Worm (Caenorhabditis elegans) whole organism, dauer: Measurements from ENCODE around the gene gly-20.
"Not testable (repeated sequence)": the region's sequence is repeated elsewhere in the genome, so short reads cannot be mapped to it uniquely, and the experiment has no call there.

ENCODE experiments used
- unc-62 ChIP-seq: sonication (generic microtip); optimal IDR thresholded peaks from 2 replicates; lab custom pipeline; 2017; ENCODE audit warnings: missing biosample characterization, missing genetic modification reagents, missing genetic modification characterization

Gene gly-20

ce11 chrV:11268791-11269190 lies 13.6 kb upstream of the gly-20 start, which contains the start of gene str-115:
str-115 (plus strand) TSS chrV:11269091.
- no peak for TF ChIP-seq unc-62 (GFP tag; lab: Kevin White, UChicago)

- no peak for TF ChIP-seq unc-62 (GFP tag; lab: Kevin White, UChicago)
Observed at ce11 chrV:11271051-11271450, 11.3 kb upstream of the gly-20 start, which contains the start of gene clec-222. clec-222 (plus strand) TSS chrV:11271351.

- no peak for TF ChIP-seq unc-62 (GFP tag; lab: Kevin White, UChicago)
Observed at ce11 chrV:11272848-11273247, 9.5 kb upstream of the gly-20 start, which contains the start of gene clec-223. clec-223 (plus strand) TSS chrV:11273148.

DNA sequence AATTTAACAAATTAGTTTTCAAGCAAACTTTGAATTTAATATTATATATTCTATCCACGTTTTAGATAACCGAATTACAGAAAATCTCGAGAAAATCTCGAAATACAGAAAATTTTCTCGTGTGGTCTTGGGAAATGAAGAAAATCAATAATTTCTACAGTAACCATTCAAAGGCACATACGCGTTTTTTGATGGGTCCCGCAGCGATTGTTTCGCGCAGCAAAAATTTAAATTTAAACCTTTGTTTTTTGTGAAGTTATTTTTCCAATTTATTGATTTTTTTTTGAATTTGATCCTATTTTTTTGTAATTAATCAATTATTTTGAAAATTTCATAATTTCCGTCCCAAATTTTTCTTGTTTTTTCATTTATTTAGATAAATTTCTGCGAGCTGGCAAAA lies 2.8 kb upstream of the gly-20 start:
- no peak for TF ChIP-seq unc-62 (GFP tag; lab: Kevin White, UChicago)

DNA sequence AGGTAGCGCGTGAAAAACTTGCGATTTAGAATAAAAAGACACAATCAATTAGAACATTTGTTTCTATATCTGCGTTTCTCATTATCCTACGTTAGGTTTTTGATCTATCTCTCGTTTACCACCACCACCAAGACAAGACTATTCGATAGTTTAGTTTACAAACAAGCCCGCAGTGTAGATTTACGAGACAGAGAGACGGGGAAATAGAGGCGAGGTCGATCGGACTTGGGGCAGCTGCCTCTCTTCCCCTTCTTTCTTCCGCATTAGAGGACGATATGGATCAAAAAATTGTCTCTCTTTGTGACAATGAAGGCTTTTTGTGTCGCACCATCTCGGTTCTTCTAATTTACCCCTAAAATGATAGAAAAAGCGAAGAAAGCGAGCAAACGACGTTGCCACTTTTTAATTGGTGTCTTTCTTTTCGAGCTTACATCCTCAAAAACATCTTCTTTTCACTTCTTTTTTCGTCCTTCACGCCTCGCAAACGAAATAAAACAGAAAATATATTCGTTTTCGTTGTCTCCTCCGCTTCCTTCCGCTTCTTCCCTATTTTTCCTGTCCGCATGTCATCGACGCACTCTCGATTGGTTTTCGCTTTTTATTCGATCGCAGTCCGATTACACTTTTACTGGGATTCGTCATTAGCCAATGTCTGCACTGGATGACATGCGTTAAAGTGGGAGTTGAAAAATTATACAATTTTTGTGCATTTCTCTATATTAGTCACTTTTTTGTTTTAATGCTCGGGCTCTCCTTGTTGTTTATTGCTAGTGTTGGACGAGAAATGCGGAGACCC lies 760 bp upstream of the gly-20 start:
- TF ChIP-seq unc-62 (GFP tag; lab: Kevin White, UChicago), result no peak

ce11 chrV:11286114-11286513 lies 3.7 kb downstream of the gly-20 start, which contains the start of gene C03E10.3:
C03E10.3 (plus strand) TSS chrV:11286414.
- not testable (repeated sequence) for TF ChIP-seq unc-62 (GFP tag; lab: Kevin White, UChicago)

DNA sequence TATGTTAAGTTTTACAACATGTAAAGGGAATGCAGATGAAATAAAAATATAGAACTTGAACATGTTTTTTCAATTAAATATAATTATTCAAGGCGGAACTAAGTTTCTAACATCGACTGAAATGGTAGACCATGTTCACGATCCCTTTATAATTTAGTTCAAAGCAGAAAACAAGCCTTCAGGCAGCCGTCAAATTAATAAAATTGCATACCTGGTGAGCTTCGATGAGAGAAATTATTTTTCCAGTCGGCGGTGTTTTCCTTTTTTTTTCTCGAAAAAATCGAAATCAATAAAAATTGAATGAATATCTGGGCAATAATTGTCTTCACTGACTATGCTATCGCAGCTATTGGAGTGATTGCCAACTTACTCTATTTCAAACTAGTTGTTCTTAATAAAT lies 8.5 kb downstream of the gly-20 start, which contains the start of gene C03E10.1:
Gene C03E10.1, plus strand, starts transcription at position 301 of the 400 bp plus-strand sequence.
- TF ChIP-seq unc-62 (GFP tag; lab: Kevin White, UChicago), result no peak

DNA sequence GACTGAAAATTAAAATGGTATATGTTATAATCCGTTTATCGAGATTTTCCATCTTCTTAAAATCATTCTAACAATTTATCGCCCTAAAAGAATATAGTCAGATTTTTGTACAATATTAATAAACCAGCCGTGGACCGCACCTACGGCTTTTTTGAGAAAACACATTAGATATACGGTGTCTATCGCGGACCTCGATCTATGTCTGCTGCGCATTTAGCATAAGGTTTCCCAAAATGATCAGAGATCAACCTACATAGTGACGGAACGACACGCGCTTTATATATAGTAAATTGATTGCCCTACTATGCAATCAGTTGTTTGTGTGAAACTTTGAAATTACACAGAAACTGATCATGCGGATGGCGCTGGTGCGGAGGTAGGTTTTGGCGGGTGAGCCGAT lies 10.3 kb downstream of the gly-20 start:
- no peak for TF ChIP-seq unc-62 (GFP tag; lab: Kevin White, UChicago)

DNA sequence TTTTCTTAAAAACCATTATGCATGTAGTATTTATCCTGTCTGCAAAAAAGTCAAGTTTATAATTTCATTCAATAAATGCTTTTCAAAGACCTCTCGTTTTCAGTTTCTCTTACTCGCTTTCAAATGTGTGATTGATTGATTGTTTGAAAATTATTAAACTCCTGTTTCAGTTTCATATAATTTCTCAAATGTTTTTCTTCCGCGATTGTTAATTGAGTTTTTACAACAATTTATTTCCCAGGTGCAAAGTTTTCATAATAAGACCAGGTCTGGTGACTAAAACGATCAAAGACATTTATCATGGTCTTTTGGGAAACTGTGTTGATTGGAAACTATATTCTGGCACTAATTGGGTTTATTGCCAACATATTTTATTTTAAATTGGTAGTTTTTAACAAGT lies 12.0 kb downstream of the gly-20 start, which contains the start of gene T03F7.6:
Gene T03F7.6, plus strand, starts transcription at position 301 of the 400 bp plus-strand sequence.
- TF ChIP-seq unc-62 (GFP tag; lab: Kevin White, UChicago), result no peak

- no peak for TF ChIP-seq unc-62 (GFP tag; lab: Kevin White, UChicago)
Observed at ce11 chrV:11298632-11299031, 16.3 kb downstream of the gly-20 start, which contains the start of gene T03F7.5. T03F7.5 (minus strand) TSS chrV:11298732.

DNA sequence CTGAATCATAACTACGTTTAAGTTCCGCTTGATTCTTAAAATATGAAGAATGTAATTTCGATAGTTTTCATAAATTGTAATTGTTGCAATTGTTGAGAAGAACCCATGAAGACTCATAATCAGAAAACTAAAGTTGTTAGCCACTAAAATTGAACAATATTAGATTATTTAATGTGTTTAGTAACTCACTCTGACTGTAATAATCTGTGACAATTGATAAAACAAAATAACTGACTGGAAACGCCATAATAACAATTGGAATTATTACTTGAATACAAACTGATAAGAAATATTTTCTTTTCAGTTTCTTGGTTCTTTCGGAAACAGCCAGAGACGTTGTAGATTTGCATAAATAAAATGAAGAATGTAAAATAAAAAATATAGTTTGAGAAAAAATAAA lies 17.0 kb downstream of the gly-20 start:
- TF ChIP-seq unc-62 (GFP tag; lab: Kevin White, UChicago), result no peak

- no peak for TF ChIP-seq unc-62 (GFP tag; lab: Kevin White, UChicago)
Observed at ce11 chrV:11300539-11300938, 18.2 kb downstream of the gly-20 start, which contains the start of gene srh-47. srh-47 (minus strand) TSS chrV:11300639.

DNA sequence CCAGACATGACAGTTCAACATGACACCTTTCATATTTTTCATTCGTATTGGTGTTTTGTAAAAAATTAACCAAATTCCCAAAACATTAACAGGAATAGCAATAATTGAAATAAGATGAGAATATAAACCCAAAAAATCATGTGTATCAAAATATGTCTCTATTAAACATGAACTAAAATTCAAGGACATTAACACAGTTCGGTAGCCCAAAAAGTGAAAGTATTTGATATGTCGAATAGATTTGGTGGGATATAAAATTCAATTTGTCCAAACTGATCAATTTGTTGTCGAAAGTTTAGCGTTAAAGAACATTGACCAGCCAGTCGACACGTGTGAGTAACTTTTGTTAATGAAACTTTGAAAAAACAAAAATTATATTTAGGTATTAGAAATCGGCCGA lies 20.3 kb downstream of the gly-20 start, which contains the start of gene srh-46:
Gene srh-46, minus strand, starts transcription at position 189 of the 400 bp plus-strand sequence.
- no peak for TF ChIP-seq unc-62 (GFP tag; lab: Kevin White, UChicago)

- no peak for TF ChIP-seq unc-62 (GFP tag; lab: Kevin White, UChicago)
Observed at ce11 chrV:11304200-11304599, 21.8 kb downstream of the gly-20 start.

- TF ChIP-seq unc-62 (GFP tag; lab: Kevin White, UChicago), result no peak
Observed at ce11 chrV:11304879-11305278, 22.5 kb downstream of the gly-20 start, which contains the start of gene srh-45. srh-45 (minus strand) TSS chrV:11304979.

DNA sequence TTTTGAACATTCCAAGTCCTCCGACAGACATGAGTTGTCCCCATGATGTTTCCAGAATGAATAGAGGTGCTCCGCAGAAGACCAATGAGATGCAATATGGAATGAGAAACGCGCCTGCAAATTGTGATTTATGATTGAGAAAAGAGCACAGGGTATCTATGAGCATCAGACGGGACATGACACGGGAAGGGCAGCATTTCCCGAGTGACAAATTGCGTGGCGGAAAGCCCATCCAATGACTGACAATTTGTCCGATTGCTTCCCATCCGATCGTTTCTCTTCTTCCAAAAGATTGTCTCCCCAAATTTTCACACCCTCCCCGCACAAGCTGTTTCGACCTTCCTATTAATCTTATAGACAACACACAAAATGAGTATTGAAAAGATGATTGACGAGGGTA lies 25.4 kb downstream of the gly-20 start:
- no peak for TF ChIP-seq unc-62 (GFP tag; lab: Kevin White, UChicago)
